Fruit fly (Drosophila melanogaster): ENCODE results near the gene gdrd.

gdrd gene

dm6 chr3L:14697005-14697404, 5.9 kb downstream of the gdrd start, which contains the start of gene CG13474:
TSS of gene CG13474 (minus strand) at chr3L:14697105.
- no peak for TF ChIP-seq row (GFP tag; IDR thresholded peaks at IDR 0.05)

- TF ChIP-seq cas (GFP tag; IDR thresholded peaks at IDR 0.05) (no peak), D19A (tag; optimal IDR thresholded peaks at IDR 0.05) (no peak), Oaz (GFP tag; IDR thresholded peaks at IDR 0.05) (no peak), CG17359 (tag; optimal IDR thresholded peaks at IDR 0.05) (no peak), sisA (GFP tag; IDR thresholded peaks at IDR 0.05) (no peak), otp (GFP tag; IDR thresholded peaks at IDR 0.05) (no peak), D19B (GFP tag; optimal IDR thresholded peaks at IDR 0.05) (no peak), mirr (GFP tag; optimal IDR thresholded peaks at IDR 0.05) (no peak), CG16863 (GFP tag; optimal IDR thresholded peaks at IDR 0.05) (no peak), sens (GFP tag) (no peak), vnd (GFP tag; IDR thresholded peaks at IDR 0.05; ENCODE audit: partially characterized antibody) (no peak), ara (GFP tag; IDR thresholded peaks at IDR 0.05) (no peak), Scr (GFP tag; IDR thresholded peaks at IDR 0.05; ENCODE audit: partially characterized antibody) (no peak), phol (tag; optimal IDR thresholded peaks at IDR 0.05) (no peak), HLH54F (GFP tag; optimal IDR thresholded peaks at IDR 0.05) (no peak), CHES-1-like (GFP tag; optimal IDR thresholded peaks at IDR 0.05) (no peak), CG17361 (GFP tag; IDR thresholded peaks at IDR 0.05) (no peak)
Measured at dm6 chr3L:14701578-14701977, 10.4 kb downstream of the gdrd start, which contains the start of gene CG17177. TSS of gene CG17177 (minus strand) at chr3L:14701678.

- no peak for TF ChIP-seq Nf-YB (GFP tag; optimal IDR thresholded peaks at IDR 0.05)
- TF ChIP-seq Ravus (GFP tag; IDR thresholded peaks at IDR 0.05), result no peak
Measured at dm6 chr3L:14705164-14705563, 14.0 kb downstream of the gdrd start, which contains the start of gene CG13476. TSS of gene CG13476 (plus strand) at chr3L:14705464.

dm6 chr3L:14706461-14706880, 15.3 kb downstream of the gdrd start:
- TF ChIP-seq CG4424 (GFP tag; optimal IDR thresholded peaks at IDR 0.05), result no peak
- no peak for TF ChIP-seq wek (GFP tag; optimal IDR thresholded peaks at IDR 0.05)
- TF ChIP-seq Optix (GFP tag; IDR thresholded peaks at IDR 0.05), result no peak
- no peak for TF ChIP-seq Gug (GFP tag; IDR thresholded peaks at IDR 0.05)
- no peak for TF ChIP-seq emc (GFP tag; optimal IDR thresholded peaks at IDR 0.05)
- no peak for TF ChIP-seq crp (GFP tag; optimal IDR thresholded peaks at IDR 0.05)
- no peak for TF ChIP-seq Aef1 (GFP tag; IDR thresholded peaks at IDR 0.05)
- no peak for TF ChIP-seq CG17912 (GFP tag; optimal IDR thresholded peaks at IDR 0.05)
- no peak for TF ChIP-seq Rx (GFP tag; IDR thresholded peaks at IDR 0.05)
- TF ChIP-seq CG5245 (GFP tag; optimal IDR thresholded peaks at IDR 0.05), result no peak
- TF ChIP-seq CG9932 (GFP tag; IDR thresholded peaks at IDR 0.05), result no peak
- TF ChIP-seq CG2712 (tag; optimal IDR thresholded peaks at IDR 0.05), result no peak
- no peak for TF ChIP-seq CG7928 (GFP tag; optimal IDR thresholded peaks at IDR 0.05)
- peak; percentile 57; the same call in 1 of the 2 replicates for TF ChIP-seq Adf1 (GFP tag; IDR thresholded peaks at IDR 0.05)
- no peak for TF ChIP-seq CG7963 (GFP tag; IDR thresholded peaks at IDR 0.05; ENCODE audit: partially characterized antibody)
- TF ChIP-seq CG17361 (GFP tag; IDR thresholded peaks at IDR 0.05), result no peak
- no peak for TF ChIP-seq CG9876 (GFP tag; optimal IDR thresholded peaks at IDR 0.05)
- TF ChIP-seq unpg (GFP tag; optimal IDR thresholded peaks at IDR 0.05), result no peak
- no peak for TF ChIP-seq NfI (GFP tag; optimal IDR thresholded peaks at IDR 0.05)
- no peak for TF ChIP-seq CG12659 (GFP tag; optimal IDR thresholded peaks at IDR 0.05)
- no peak for TF ChIP-seq lola (GFP tag; optimal IDR thresholded peaks at IDR 0.05)
- TF ChIP-seq usp (GFP tag; optimal IDR thresholded peaks at IDR 0.05), result no peak
- TF ChIP-seq CG6254 (GFP tag; optimal IDR thresholded peaks at IDR 0.05), result no peak
- TF ChIP-seq D19B (GFP tag; optimal IDR thresholded peaks at IDR 0.05), result no peak
- TF ChIP-seq D19A (tag; optimal IDR thresholded peaks at IDR 0.05), result no peak
- TF ChIP-seq bbx (GFP tag; IDR thresholded peaks at IDR 0.05; ENCODE audit: partially characterized antibody), result peak; percentile 74; the same call in 1 of the 2 replicates
- no peak for TF ChIP-seq CG31388 (GFP tag; optimal IDR thresholded peaks at IDR 0.05)
- TF ChIP-seq CG4820 (GFP tag; optimal IDR thresholded peaks at IDR 0.05), result no peak
- TF ChIP-seq CG34224 (GFP tag; IDR thresholded peaks at IDR 0.05; ENCODE audit: partially characterized antibody), result peak; percentile 56; the same call in 2 of the 3 replicates
- no peak for TF ChIP-seq Dip2 (GFP tag; IDR thresholded peaks at IDR 0.05)
